Worm (Caenorhabditis elegans): ENCODE data around the gene nprt-1.

The nprt-1 gene

DNA sequence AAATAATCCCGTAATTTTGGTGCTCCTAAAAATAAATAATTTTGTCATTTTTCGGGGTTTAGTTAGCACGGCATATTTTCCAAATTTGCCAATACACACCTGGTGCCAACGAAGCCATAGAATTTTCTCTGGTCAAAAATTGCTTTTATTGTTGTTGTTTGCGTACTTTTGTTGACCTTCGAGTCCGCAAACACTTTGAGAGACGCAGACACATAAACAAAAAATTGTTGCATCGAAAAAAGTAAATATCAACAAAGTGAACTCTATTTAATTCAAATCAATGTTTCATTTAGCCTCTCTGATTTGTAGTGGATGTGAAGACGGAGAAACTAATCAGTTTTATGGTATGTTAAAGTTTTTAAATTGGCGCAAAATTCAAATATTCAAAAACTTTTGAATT is 44.0 kb downstream of the nprt-1 start, which contains the start of gene Y54G2A.40:
TSS of gene Y54G2A.40 (plus strand) at position 213 of the 400 bp plus-strand sequence.
- no peak for TF ChIP-seq lin-39 (tag; optimal IDR thresholded peaks at IDR 0.05)
- TF ChIP-seq lin-11 (tag; optimal IDR thresholded peaks at IDR 0.05): no peak
- TF ChIP-seq mbf-1 (tag; optimal IDR thresholded peaks at IDR 0.05): no peak
- TF ChIP-seq mdl-1 (tag; optimal IDR thresholded peaks at IDR 0.05): no peak
- no peak for TF ChIP-seq gmeb-1 (tag; optimal IDR thresholded peaks at IDR 0.05)
- peak in 1 of 2 experiments; percentile 72 for TF ChIP-seq lsy-2 (tag; optimal IDR thresholded peaks at IDR 0.05)
- TF ChIP-seq unc-55 (GFP tag; optimal IDR thresholded peaks at IDR 0.05): peak; percentile 56
- TF ChIP-seq nhr-11 (tag; optimal IDR thresholded peaks at IDR 0.05): no peak
- TF ChIP-seq ztf-1 (GFP tag; conservative IDR thresholded peaks at IDR 0.05): no peak
- TF ChIP-seq lin-13 (GFP tag; optimal IDR thresholded peaks at IDR 0.05): peak; percentile 10
- no peak for TF ChIP-seq unc-62 (GFP tag; optimal IDR thresholded peaks at IDR 0.05)
- no peak for TF ChIP-seq Y55F3AM.14 (GFP tag; optimal IDR thresholded peaks at IDR 0.05)
- TF ChIP-seq ama-1 (optimal IDR thresholded peaks at IDR 0.05): no peak
- no peak for TF ChIP-seq ztf-11 (tag; optimal IDR thresholded peaks at IDR 0.05)
- TF ChIP-seq C34F6.9 (tag; optimal IDR thresholded peaks at IDR 0.05): peak; percentile 46

DNA sequence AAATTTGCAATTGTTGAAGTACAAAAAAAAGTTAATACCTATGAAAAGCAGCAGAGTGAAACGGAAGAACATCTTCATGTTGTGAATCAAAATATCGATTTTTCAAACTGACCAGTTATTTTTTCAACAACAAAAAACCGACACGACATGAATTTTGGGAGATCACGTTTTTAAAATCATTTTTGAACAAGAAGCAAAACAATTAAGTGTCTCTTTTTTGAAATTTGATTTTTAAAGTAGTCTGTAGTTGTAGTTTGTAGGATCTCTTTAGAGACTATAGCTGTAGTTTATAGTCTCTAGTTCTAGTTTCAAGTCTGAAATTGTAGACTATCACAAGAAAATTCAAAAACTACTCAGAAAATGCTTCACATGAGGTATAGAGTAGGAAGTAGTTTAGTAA is 46.4 kb downstream of the nprt-1 start, which contains the start of gene Y54G2A.15:
TSS of gene Y54G2A.15 (minus strand) at position 101 of the 400 bp plus-strand sequence.
- no peak for TF ChIP-seq nhr-23 (tag; optimal IDR thresholded peaks at IDR 0.05)
- no peak for TF ChIP-seq nhr-12 (tag; optimal IDR thresholded peaks at IDR 0.05)
- no peak for TF ChIP-seq unc-39 (tag; optimal IDR thresholded peaks at IDR 0.05)
- TF ChIP-seq lsy-2 (tag; optimal IDR thresholded peaks at IDR 0.05): no peak
- no peak for TF ChIP-seq lin-11 (tag; optimal IDR thresholded peaks at IDR 0.05)
- TF ChIP-seq skn-1 (tag; optimal IDR thresholded peaks at IDR 0.05): no peak
- TF ChIP-seq Y55F3AM.14 (GFP tag; optimal IDR thresholded peaks at IDR 0.05): no peak
- TF ChIP-seq ceh-82 (tag; optimal IDR thresholded peaks at IDR 0.05): no peak
- no peak for TF ChIP-seq peb-1 (tag; optimal IDR thresholded peaks at IDR 0.05)
- no peak for TF ChIP-seq aly-2 (tag; optimal IDR thresholded peaks at IDR 0.05)
- no peak for TF ChIP-seq C34F6.9 (tag; optimal IDR thresholded peaks at IDR 0.05)
- no peak for TF ChIP-seq unc-55 (GFP tag; optimal IDR thresholded peaks at IDR 0.05)

ce11 chrIV:2842162-2842561 is 48.1 kb downstream of the nprt-1 start, which contains the start of gene clec-84:
clec-84 (plus strand) TSS chrIV:2842462.
- no peak for TF ChIP-seq elt-3 (tag; optimal IDR thresholded peaks at IDR 0.05)
- no peak for TF ChIP-seq dmd-4 (tag; optimal IDR thresholded peaks at IDR 0.05)
- TF ChIP-seq alr-1 (tag; optimal IDR thresholded peaks at IDR 0.05): no peak
- TF ChIP-seq peb-1 (tag; optimal IDR thresholded peaks at IDR 0.05): no peak
- no peak for TF ChIP-seq lsy-2 (tag; optimal IDR thresholded peaks at IDR 0.05)
- no peak for TF ChIP-seq elt-1 (tag; optimal IDR thresholded peaks at IDR 0.05)
- no peak for TF ChIP-seq nhr-11 (tag; optimal IDR thresholded peaks at IDR 0.05)
- no peak for TF ChIP-seq mdl-1 (tag; optimal IDR thresholded peaks at IDR 0.05)
- no peak for TF ChIP-seq nhr-25 (tag; optimal IDR thresholded peaks at IDR 0.05)
- TF ChIP-seq ama-1 (optimal IDR thresholded peaks at IDR 0.05): no peak
- no peak for TF ChIP-seq mbf-1 (tag; optimal IDR thresholded peaks at IDR 0.05)
- no peak for TF ChIP-seq lin-11 (tag; optimal IDR thresholded peaks at IDR 0.05)
- TF ChIP-seq egl-27 (tag; optimal IDR thresholded peaks at IDR 0.05): no peak
- no peak for TF ChIP-seq sma-3 (GFP tag; optimal IDR thresholded peaks at IDR 0.05)
- no peak for TF ChIP-seq lin-13 (GFP tag; optimal IDR thresholded peaks at IDR 0.05)

DNA sequence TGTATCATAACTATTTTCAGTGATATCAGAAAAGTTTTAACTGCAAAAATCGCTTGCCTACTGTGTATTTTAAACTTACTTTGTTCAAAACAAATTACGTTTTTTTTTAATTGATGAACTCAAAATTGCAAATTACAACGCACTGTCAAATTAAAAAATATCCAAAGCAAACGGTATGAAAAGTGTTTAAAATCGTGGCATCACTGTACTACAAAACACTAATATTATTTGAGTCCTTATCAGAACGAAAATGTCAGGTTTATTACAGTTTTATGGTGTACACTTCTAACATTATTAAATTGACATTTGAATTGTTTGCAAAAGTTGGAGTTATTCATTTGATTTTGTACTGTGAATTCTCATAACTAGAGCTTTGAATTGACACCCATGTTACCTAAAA is 49.0 kb downstream of the nprt-1 start, which contains the start of gene clec-83:
TSS of gene clec-83 (minus strand) at position 213 of the 400 bp plus-strand sequence.
- TF ChIP-seq nhr-6 (tag; optimal IDR thresholded peaks at IDR 0.05) (no peak), fos-1 (tag; optimal IDR thresholded peaks at IDR 0.05) (peak; percentile 39), ztf-1 (GFP tag; conservative IDR thresholded peaks at IDR 0.05) (no peak)

- TF ChIP-seq lin-11 (tag; optimal IDR thresholded peaks at IDR 0.05) (no peak), Y55F3AM.14 (GFP tag; optimal IDR thresholded peaks at IDR 0.05) (no peak), nhr-6 (tag; optimal IDR thresholded peaks at IDR 0.05) (no peak), lin-39 (tag; optimal IDR thresholded peaks at IDR 0.05) (no peak), unc-62 (GFP tag; optimal IDR thresholded peaks at IDR 0.05) (no peak), sma-3 (GFP tag; optimal IDR thresholded peaks at IDR 0.05) (no peak), nhr-25 (tag; optimal IDR thresholded peaks at IDR 0.05) (no peak), ZK546.5 (tag; optimal IDR thresholded peaks at IDR 0.05) (no peak), snpc-4 (tag; optimal IDR thresholded peaks at IDR 0.05) (no peak), nhr-77 (tag; optimal IDR thresholded peaks at IDR 0.05) (no peak), sma-9 (GFP tag; optimal IDR thresholded peaks at IDR 0.05) (no peak), sma-9 (tag; optimal IDR thresholded peaks at IDR 0.05) (no peak), lin-13 (GFP tag; optimal IDR thresholded peaks at IDR 0.05) (no peak), ama-1 (optimal IDR thresholded peaks at IDR 0.05) (no peak), blmp-1 (tag; optimal IDR thresholded peaks at IDR 0.05; ENCODE audit: insufficient read depth) (no peak), ztf-11 (tag; optimal IDR thresholded peaks at IDR 0.05) (no peak), C34F6.9 (tag; optimal IDR thresholded peaks at IDR 0.05) (no peak)
Measured at ce11 chrIV:2838308-2838707, 51.9 kb downstream of the nprt-1 start, which contains the start of gene Y54G2A.7. Y54G2A.7 (plus strand) TSS chrIV:2838608.

All from whole organism, L2 larva.